Fruit fly (Drosophila melanogaster): ENCODE measurements around the gene CG7884.

- TF ChIP-seq CTCF (optimal IDR thresholded peaks at IDR 0.05), result peak; percentile 7 to 35
- TF ChIP-seq CG8478 (optimal IDR thresholded peaks at IDR 0.05), result no peak
These were observed 41.2 kb downstream of the CG7884 start, which contains the start of gene Vav for dm6 chrX:19261528-19262102.

All from S2 (cell line).